Worm (Caenorhabditis elegans): Measurements from ENCODE around the gene arrd-19.

The arrd-19 gene

DNA sequence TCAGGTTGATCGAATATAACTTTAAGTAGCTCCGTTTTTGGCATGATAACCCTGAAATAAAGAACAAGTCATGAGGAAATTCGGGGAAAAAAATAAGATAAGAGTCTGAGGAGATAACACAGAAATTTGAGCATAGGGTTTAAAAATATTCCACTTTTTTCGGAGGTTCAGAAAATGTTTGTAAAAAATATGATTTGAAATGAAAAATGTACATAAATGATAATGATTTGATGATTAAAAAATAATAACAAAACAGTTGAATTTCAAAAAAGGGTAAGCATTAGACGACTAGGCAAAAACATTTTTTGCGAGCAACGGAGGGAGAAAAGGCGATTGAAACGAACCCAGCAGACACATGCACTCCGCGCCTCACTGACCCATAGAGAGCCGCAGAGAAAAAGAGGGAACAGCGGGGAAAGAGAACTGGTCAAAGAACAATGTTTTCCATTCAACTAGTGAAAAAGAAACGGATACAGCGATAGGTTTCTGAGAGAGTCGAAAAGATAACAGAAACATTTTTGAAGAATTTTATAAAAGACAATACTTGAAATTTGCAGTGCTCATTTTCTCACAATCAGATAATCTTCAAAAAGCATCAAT, 3.1 kb downstream of the arrd-19 start, which contains the start of gene arrd-18 (continued):
- no peak for TF ChIP-seq lin-38 (GFP tag; IDR thresholded peaks at IDR 0.05)
- TF ChIP-seq nhr-25 (tag; optimal IDR thresholded peaks at IDR 0.05; ENCODE audit: borderline replicate concordance, insufficient read depth), result no peak
- TF ChIP-seq unc-62 (GFP tag; optimal IDR thresholded peaks at IDR 0.05 in 1 of 2), result peak in 1 of 2 experiments; percentile 56
- TF ChIP-seq unc-62 (tag; optimal IDR thresholded peaks at IDR 0.05), result no peak
- TF ChIP-seq snpc-4 (tag; optimal IDR thresholded peaks at IDR 0.05), result no peak
- TF ChIP-seq zip-11 (GFP tag; IDR thresholded peaks at IDR 0.05), result no peak
- no peak for TF ChIP-seq ama-1 (optimal IDR thresholded peaks at IDR 0.05)
- TF ChIP-seq rbr-2 (tag; optimal IDR thresholded peaks at IDR 0.05), result no peak
- peak; percentile 34 for TF ChIP-seq mxl-3 (GFP tag; optimal IDR thresholded peaks at IDR 0.05)
- no peak for TF ChIP-seq lin-1 (GFP tag; IDR thresholded peaks at IDR 0.05)
- TF ChIP-seq pqm-1 (tag; optimal IDR thresholded peaks at IDR 0.05), result no peak
- TF ChIP-seq ZK546.5 (tag; optimal IDR thresholded peaks at IDR 0.05), result no peak
- no peak for TF ChIP-seq Y105C5A.15 (GFP tag; IDR thresholded peaks at IDR 0.05)
- no peak for TF ChIP-seq ceh-28 (tag; optimal IDR thresholded peaks at IDR 0.05)
- TF ChIP-seq F37D6.2 (tag; optimal IDR thresholded peaks at IDR 0.05), result no peak

ce11 chrV:3308169-3308568, 7.1 kb downstream of the arrd-19 start, which contains the start of gene srbc-3:
srbc-3 (plus strand) TSS chrV:3308469.
- TF ChIP-seq mxl-3 (GFP tag; optimal IDR thresholded peaks at IDR 0.05) (no peak), unc-62 (GFP tag; optimal IDR thresholded peaks at IDR 0.05 in 1 of 2) (peak in 1 of 2 experiments; percentile 67), unc-62 (tag; optimal IDR thresholded peaks at IDR 0.05) (no peak), lim-7 (GFP tag; IDR thresholded peaks at IDR 0.05) (no peak), duxl-1 (tag; optimal IDR thresholded peaks at IDR 0.05; ENCODE audit: poor library complexity) (no peak)

DNA sequence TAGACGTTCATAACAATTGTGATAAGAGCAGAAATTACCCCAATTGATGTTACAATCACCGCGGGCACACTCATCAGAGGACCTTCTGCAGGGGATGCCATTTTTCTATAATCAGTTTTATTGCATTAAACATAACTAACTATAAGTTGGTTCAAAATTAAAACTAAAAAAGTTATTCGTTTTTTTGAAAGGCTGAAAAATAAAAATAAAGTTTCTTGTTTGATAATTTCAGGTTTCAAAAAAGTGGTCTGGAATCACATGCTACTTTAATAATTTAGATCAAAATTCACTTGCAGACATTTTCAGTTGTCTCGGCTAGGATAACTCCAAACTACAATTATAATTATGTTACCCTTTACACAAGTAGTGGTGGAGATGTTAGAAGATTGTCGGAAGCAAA, 13.4 kb downstream of the arrd-19 start, which contains the start of gene srbc-1:
TSS of gene srbc-1 (minus strand) at position 101 of the 400 bp plus-strand sequence.
- peak; percentile 2 for TF ChIP-seq aha-1 (tag)
- no peak for TF ChIP-seq ztf-11 (tag; optimal IDR thresholded peaks at IDR 0.05)

ce11 chrV:3299437-3299836, 15.9 kb downstream of the arrd-19 start:
- TF ChIP-seq madf-5 (GFP tag; IDR thresholded peaks at IDR 0.05) (peak in 1 of 2 experiments; percentile 70; a peak in 1 of 4 replicates), lir-3 (tag; optimal IDR thresholded peaks at IDR 0.05) (no peak)

ce11 chrV:3297764-3298163, 17.6 kb downstream of the arrd-19 start, which contains the start of gene srx-122:
srx-122 (minus strand) TSS chrV:3297864.
- TF ChIP-seq gei-8 (GFP tag; optimal IDR thresholded peaks at IDR 0.05) (no peak), F49E8.2 (tag; optimal IDR thresholded peaks at IDR 0.05; ENCODE audit: borderline replicate concordance) (no peak), ceh-32 (tag; optimal IDR thresholded peaks at IDR 0.05; ENCODE audit: poor library complexity) (no peak), mdl-1 (tag; optimal IDR thresholded peaks at IDR 0.05) (no peak), arid-1 (GFP tag; conservative IDR thresholded peaks at IDR 0.05) (no peak), Y48G9A.11 (GFP tag; IDR thresholded peaks at IDR 0.05) (no peak), ceh-28 (tag; optimal IDR thresholded peaks at IDR 0.05) (no peak), unc-62 (GFP tag; optimal IDR thresholded peaks at IDR 0.05 in 1 of 2) (no peak), unc-62 (tag; optimal IDR thresholded peaks at IDR 0.05) (no peak), nhr-28 (tag; optimal IDR thresholded peaks at IDR 0.05) (no peak)

DNA sequence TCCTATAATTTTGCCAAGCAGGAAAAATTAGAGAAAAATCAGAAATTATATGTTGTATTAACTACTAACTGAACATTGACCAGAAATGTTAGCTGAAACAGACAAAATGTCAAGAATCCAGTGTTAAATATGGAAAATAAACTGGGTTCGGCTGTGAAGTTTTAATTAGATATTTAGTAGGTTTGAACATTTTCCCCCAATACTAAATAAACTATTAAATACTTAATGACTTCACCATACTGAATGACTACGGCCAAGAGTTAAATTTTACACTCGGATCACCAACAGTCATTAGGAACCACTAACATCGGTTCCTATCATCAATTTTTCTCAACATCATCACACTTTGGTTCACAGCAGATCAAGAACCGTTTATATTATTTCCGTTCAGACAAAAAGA, 19.9 kb downstream of the arrd-19 start:
- TF ChIP-seq unc-39 (tag; optimal IDR thresholded peaks at IDR 0.05), result no peak
- peak in 1 of 2 experiments; percentile 94 for TF ChIP-seq unc-62 (GFP tag; optimal IDR thresholded peaks at IDR 0.05 in 1 of 2)
- TF ChIP-seq unc-62 (tag; optimal IDR thresholded peaks at IDR 0.05), result no peak

- TF ChIP-seq ctbp-1 (GFP tag; IDR thresholded peaks at IDR 0.05), result no peak
- no peak for TF ChIP-seq sdz-12 (GFP tag; optimal IDR thresholded peaks at IDR 0.05)
- no peak for TF ChIP-seq unc-130 (GFP tag; optimal IDR thresholded peaks at IDR 0.05)
- TF ChIP-seq zip-11 (GFP tag; IDR thresholded peaks at IDR 0.05), result no peak
- TF ChIP-seq spr-1 (tag; optimal IDR thresholded peaks at IDR 0.05), result no peak
- no peak for TF ChIP-seq T20F7.1 (GFP tag; optimal IDR thresholded peaks at IDR 0.05)
- no peak for TF ChIP-seq lim-7 (GFP tag; IDR thresholded peaks at IDR 0.05)
- no peak for TF ChIP-seq php-3 (GFP tag; IDR thresholded peaks at IDR 0.05)
- TF ChIP-seq tra-1 (GFP tag; IDR thresholded peaks at IDR 0.05), result no peak
- TF ChIP-seq ceh-62 (tag; optimal IDR thresholded peaks at IDR 0.05), result no peak
- TF ChIP-seq duxl-1 (tag; optimal IDR thresholded peaks at IDR 0.05; ENCODE audit: poor library complexity), result no peak
- TF ChIP-seq lin-38 (GFP tag; IDR thresholded peaks at IDR 0.05), result no peak
- no peak for TF ChIP-seq nhr-25 (tag; optimal IDR thresholded peaks at IDR 0.05; ENCODE audit: borderline replicate concordance, insufficient read depth)
- no peak for TF ChIP-seq dmd-9 (GFP tag; IDR thresholded peaks at IDR 0.05)
- no peak for TF ChIP-seq ces-1 (GFP tag; optimal IDR thresholded peaks at IDR 0.05)
These were observed 26.0 kb downstream of the arrd-19 start, which contains the start of gene F35F10.6 for ce11 chrV:3289267-3289666. F35F10.6 (minus strand) TSS chrV:3289367.
